Fruit fly (Drosophila melanogaster): Measurements from ENCODE around the gene TBC1D23.

Gene TBC1D23

DNA sequence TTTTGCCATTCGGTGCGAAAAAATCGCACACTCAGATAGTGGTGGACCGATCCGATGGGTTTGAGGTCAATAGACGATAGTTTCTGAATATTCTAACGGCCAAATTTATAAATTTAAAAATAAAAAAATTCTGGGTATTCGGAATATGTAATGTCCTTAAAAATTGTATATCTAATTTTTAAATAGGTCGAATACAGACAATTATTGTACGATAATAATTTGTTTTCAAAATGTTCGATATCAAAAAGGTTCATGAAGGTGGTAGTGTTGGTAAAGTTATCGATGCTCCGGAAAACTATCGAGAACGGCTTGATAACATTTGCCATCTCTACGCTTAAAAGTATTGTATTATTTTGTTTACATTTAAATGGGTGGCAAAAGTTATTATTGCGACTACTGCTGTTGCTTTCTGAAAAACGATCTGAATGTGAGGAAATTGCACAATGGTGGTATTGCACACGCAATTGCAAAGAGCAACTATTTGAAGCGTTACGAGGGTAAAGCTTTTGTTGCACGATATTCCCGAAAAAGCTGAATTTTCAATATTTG lies 40.8 kb downstream of the TBC1D23 start, which contains the start of the genes CG31922 and Plap (continued):
- peak in 1 of 2 experiments; percentile 35 for TF ChIP-seq insv (GFP tag; optimal IDR thresholded peaks at IDR 0.05)
- peak; percentile 64 for TF ChIP-seq bab2 (GFP tag; optimal IDR thresholded peaks at IDR 0.05)
- TF ChIP-seq CG12104 (GFP tag; optimal IDR thresholded peaks at IDR 0.05): peak; percentile 56
- peak; percentile 80 for TF ChIP-seq CG13775 (GFP tag; optimal IDR thresholded peaks at IDR 0.05)
- peak; percentile 80 for TF ChIP-seq CG12155 (GFP tag; optimal IDR thresholded peaks at IDR 0.05)
- peak; percentile 53 for TF ChIP-seq CG18011 (GFP tag; optimal IDR thresholded peaks at IDR 0.05)
- peak; percentile 74 for TF ChIP-seq Sin3A (optimal IDR thresholded peaks at IDR 0.05)
- TF ChIP-seq gro (GFP tag; optimal IDR thresholded peaks at IDR 0.05): peak; percentile 31
- peak; percentile 71 to 79 for TF ChIP-seq dpn (GFP tag; optimal IDR thresholded peaks at IDR 0.05)
- peak; percentile 60 for TF ChIP-seq Dad (GFP tag; optimal IDR thresholded peaks at IDR 0.05)
- TF ChIP-seq CG4730 (GFP tag; IDR thresholded peaks at IDR 0.05): 0 out of 2 replicates have a peak, but pooled peaks have one; percentile 25
- TF ChIP-seq sens (GFP tag): peak; percentile 92
- peak; percentile 36 for TF ChIP-seq gcm (GFP tag; optimal IDR thresholded peaks at IDR 0.05)
- TF ChIP-seq Hr3 (GFP tag; optimal IDR thresholded peaks at IDR 0.05): peak; percentile 86
- no peak for TF ChIP-seq CG5953 (GFP tag; IDR thresholded peaks at IDR 0.05)
- peak; percentile 56 for TF ChIP-seq CG4820 (GFP tag; optimal IDR thresholded peaks at IDR 0.05)
- TF ChIP-seq Ets97D (GFP tag; optimal IDR thresholded peaks at IDR 0.05): peak; percentile 75
- TF ChIP-seq Hmr (GFP tag; optimal IDR thresholded peaks at IDR 0.05): no peak
- TF ChIP-seq fd3F (GFP tag; optimal IDR thresholded peaks at IDR 0.05): peak; percentile 57
- TF ChIP-seq Bteb2 (GFP tag; optimal IDR thresholded peaks at IDR 0.05): peak; percentile 56
- no peak for TF ChIP-seq Sox100B (GFP tag; optimal IDR thresholded peaks at IDR 0.05)
- TF ChIP-seq bsh (GFP tag; optimal IDR thresholded peaks at IDR 0.05): peak in 1 of 2 experiments; percentile 48
- TF ChIP-seq chn (GFP tag; optimal IDR thresholded peaks at IDR 0.05): peak; percentile 72
- peak; percentile 48 for TF ChIP-seq CG7556 (GFP tag; optimal IDR thresholded peaks at IDR 0.05)
- TF ChIP-seq NK7.1 (GFP tag; optimal IDR thresholded peaks at IDR 0.05): no peak
- TF ChIP-seq YL-1 (GFP tag; optimal IDR thresholded peaks at IDR 0.05): peak; percentile 74
- peak; percentile 33; the same call in 1 of the 2 replicates for TF ChIP-seq CG31224 (GFP tag; IDR thresholded peaks at IDR 0.05)
- peak; percentile 85 for TF ChIP-seq Myb (GFP tag; optimal IDR thresholded peaks at IDR 0.05)
- peak; percentile 58 for TF ChIP-seq pzg (GFP tag; optimal IDR thresholded peaks at IDR 0.05)
- peak; percentile 61 for TF ChIP-seq CG33557 (GFP tag; optimal IDR thresholded peaks at IDR 0.05)
- peak; percentile 80 for TF ChIP-seq CG10543 (GFP tag; optimal IDR thresholded peaks at IDR 0.05)
- peak; percentile 3 for TF ChIP-seq HHEX (GFP tag; optimal IDR thresholded peaks at IDR 0.05)
- peak; percentile 38; the same call in 1 of the 2 replicates for TF ChIP-seq tna (GFP tag; IDR thresholded peaks at IDR 0.05; ENCODE audit: partially characterized antibody)
- peak; percentile 81 for TF ChIP-seq pho (GFP tag; optimal IDR thresholded peaks at IDR 0.05)
- TF ChIP-seq Nf-YC (tag; optimal IDR thresholded peaks at IDR 0.05): peak; percentile 72
- peak; percentile 38 for TF ChIP-seq Dp (GFP tag; optimal IDR thresholded peaks at IDR 0.05)
- peak; percentile 39; the same call in 1 of the 2 replicates for TF ChIP-seq Taf1 (GFP tag; IDR thresholded peaks at IDR 0.05)
- TF ChIP-seq slou (GFP tag; optimal IDR thresholded peaks at IDR 0.05): peak; percentile 68
- TF ChIP-seq CG18476 (GFP tag; optimal IDR thresholded peaks at IDR 0.05): peak; percentile 69
- peak; percentile 50 for TF ChIP-seq CG10654 (GFP tag; optimal IDR thresholded peaks at IDR 0.05)
- TF ChIP-seq CG13624 (GFP tag; optimal IDR thresholded peaks at IDR 0.05): peak; percentile 81
- TF ChIP-seq lola (GFP tag; optimal IDR thresholded peaks at IDR 0.05): peak in 1 of 3 experiments; percentile 67
- TF ChIP-seq Hmx (GFP tag; optimal IDR thresholded peaks at IDR 0.05): peak; percentile 46
- peak; percentile 95 for TF ChIP-seq Ets65A (GFP tag)
- peak; percentile 82 for TF ChIP-seq Rfx (GFP tag; IDR thresholded peaks at IDR 0.05)
- TF ChIP-seq D19B (GFP tag; optimal IDR thresholded peaks at IDR 0.05): no peak
- TF ChIP-seq CG14710 (tag; optimal IDR thresholded peaks at IDR 0.05): peak; percentile 86
- TF ChIP-seq kni (GFP tag; optimal IDR thresholded peaks at IDR 0.05): peak; percentile 14
- peak; percentile 84 for TF ChIP-seq rib (GFP tag; IDR thresholded peaks at IDR 0.05)
- peak; percentile 66 for TF ChIP-seq CG18764 (GFP tag; optimal IDR thresholded peaks at IDR 0.05)

Data from whole organism, embryonic.